Fruit fly (Drosophila melanogaster): ENCODE measurements around the gene prd.

DNA sequence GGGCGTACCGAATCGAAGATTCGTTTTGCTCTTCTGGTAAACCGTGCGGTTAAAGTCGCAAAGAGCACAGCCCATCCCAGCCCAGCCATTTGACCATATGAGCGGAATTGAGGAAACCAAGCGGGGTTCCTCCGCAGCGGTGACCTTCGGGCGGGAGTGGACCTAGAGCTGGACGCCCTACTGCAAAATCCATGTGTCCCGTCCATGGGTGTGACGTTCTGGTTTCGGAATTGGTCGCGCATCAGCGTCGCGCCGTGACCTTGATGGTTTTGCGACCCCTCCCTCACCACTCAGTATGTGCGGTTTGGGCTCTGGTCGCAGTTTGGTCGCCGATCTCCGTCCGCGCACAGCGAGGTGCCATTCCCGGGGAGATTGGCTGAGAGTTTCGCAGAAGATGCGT, 7.1 kb upstream of the prd start:
- TF ChIP-seq usp (GFP tag; optimal IDR thresholded peaks at IDR 0.05) = no peak
- TF ChIP-seq psq (optimal IDR thresholded peaks at IDR 0.05) = no peak
- TF ChIP-seq pan (optimal IDR thresholded peaks at IDR 0.05) = no peak
- TF ChIP-seq EcR (GFP tag; optimal IDR thresholded peaks at IDR 0.05) = no peak
